Worm (Caenorhabditis elegans): ENCODE results near the gene tax-6.

DNA sequence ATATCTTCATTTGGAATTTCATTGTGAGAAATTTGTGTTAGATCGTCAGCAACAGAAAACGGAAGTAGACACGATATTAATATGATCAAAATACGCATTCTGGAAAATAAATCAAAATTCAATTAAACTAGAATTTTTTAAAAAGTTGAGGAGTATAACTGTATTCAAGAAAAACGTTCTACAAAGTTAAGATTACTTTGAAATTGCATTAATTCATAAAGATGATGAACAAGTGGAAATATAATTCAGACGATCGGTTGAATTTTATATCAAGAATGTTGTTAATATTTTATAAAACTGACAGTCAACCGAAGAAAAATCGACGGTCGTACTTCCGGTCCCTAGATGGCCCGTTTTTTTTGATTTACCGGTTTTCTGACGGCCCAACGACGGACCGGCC lies 48.4 kb downstream of the tax-6 start, which contains the start of gene F01D4.8:
- TF ChIP-seq ham-2 (GFP tag; optimal IDR thresholded peaks at IDR 0.05) (no peak), mep-1 (tag; optimal IDR thresholded peaks at IDR 0.05) (no peak), mab-5 (tag; optimal IDR thresholded peaks at IDR 0.05) (no peak), sptf-1 (tag; optimal IDR thresholded peaks at IDR 0.05) (no peak), pha-4 (tag; optimal IDR thresholded peaks at IDR 0.05) (no peak), nhr-28 (tag; optimal IDR thresholded peaks at IDR 0.05) (no peak), nhr-12 (tag; optimal IDR thresholded peaks at IDR 0.05) (no peak)
